Worm (Caenorhabditis elegans) whole organism, L1 larva: ENCODE data around the gene W01D2.6.

Experiments used
- C04F5.9 ChIP-seq: sonication (generic microtip); optimal IDR thresholded peaks from 2 replicates; lab custom pipeline; 2016; ENCODE audit warnings: missing genetic modification characterization, missing compliant biosample characterization
- C34B4.2 ChIP-seq: sonication (generic microtip); optimal IDR thresholded peaks from 2 replicates; lab custom pipeline; 2017; ENCODE audit warnings: mild to moderate bottlenecking, missing genetic modification characterization, missing compliant biosample characterization
- F16B12.6 ChIP-seq: fragments of 150-350 bp; optimal IDR thresholded peaks from 2 replicates; lab custom pipeline; 2014; ENCODE audit warnings: missing biosample characterization, missing genetic modification characterization
- Y116A8C.19 ChIP-seq: sonication (generic microtip); optimal IDR thresholded peaks from 2 replicates; lab custom pipeline; 2016; ENCODE audit warnings: missing compliant biosample characterization, missing genetic modification characterization, borderline replicate concordance
- aha-1 ChIP-seq: fragments of 150-350 bp; optimal IDR thresholded peaks from 2 replicates; lab custom pipeline; 2014; ENCODE audit warnings: missing biosample characterization, missing genetic modification characterization
- alr-1 ChIP-seq: fragments of 200-800 bp; sonication (Bioruptor generic); optimal IDR thresholded peaks from 2 replicates; lab custom pipeline; 2018; ENCODE audit warnings: borderline replicate concordance, mild to moderate bottlenecking, missing genetic modification characterization, missing compliant biosample characterization
- aly-2 ChIP-seq: fragments of 150-350 bp; optimal IDR thresholded peaks from 2 replicates; lab custom pipeline; 2014; ENCODE audit warnings: missing biosample characterization, missing genetic modification characterization
- ama-1 ChIP-seq: fragments of 150-350 bp; optimal IDR thresholded peaks from 2 replicates; lab custom pipeline; 2014
- ceh-8 ChIP-seq: fragments of 200-800 bp; sonication (Bioruptor generic); optimal IDR thresholded peaks from 2 replicates; lab custom pipeline; 2018; ENCODE audit warnings: mild to moderate bottlenecking, missing genetic modification characterization, moderate library complexity, missing compliant biosample characterization
- ceh-88 ChIP-seq: fragments of 200-800 bp; sonication (Bioruptor generic); IDR thresholded peaks from 2 replicates; pipeline ENCODE4 v1.3.6; 2022; ENCODE audit warnings: missing genetic modification characterization, missing compliant biosample characterization
- ces-1 ChIP-seq: fragments of 150-350 bp; optimal IDR thresholded peaks from 2 replicates; lab custom pipeline; 2014; ENCODE audit warnings: missing biosample characterization, missing genetic modification reagents, missing genetic modification characterization
- dsc-1 ChIP-seq: sonication (generic microtip); optimal IDR thresholded peaks from 2 replicates; lab custom pipeline; 2016; ENCODE audit warnings: mild to moderate bottlenecking, missing genetic modification characterization, missing compliant biosample characterization
- egl-27 ChIP-seq, 2 experiments: fragments of 150-350 bp in 1 of 2; sonication (generic microtip); optimal IDR thresholded peaks; 3 replicates each; lab custom pipeline; 2017 to 2018; ENCODE audit warnings: missing biosample characterization in 2 of 2, missing genetic modification characterization in 2 of 2, missing genetic modification reagents in 2 of 2
- fkh-10 ChIP-seq: sonication (generic microtip); optimal IDR thresholded peaks from 2 replicates; lab custom pipeline; 2017; ENCODE audit warnings: missing biosample characterization, missing genetic modification reagents, missing genetic modification characterization
- fkh-4 ChIP-seq: sonication (generic microtip); optimal IDR thresholded peaks from 2 replicates; lab custom pipeline; 2016; ENCODE audit warnings: missing compliant biosample characterization, missing genetic modification characterization, borderline replicate concordance
- fkh-8 ChIP-seq: sonication (generic microtip); optimal IDR thresholded peaks from 2 replicates; lab custom pipeline; 2016; ENCODE audit warnings: mild to moderate bottlenecking, missing genetic modification characterization, missing compliant biosample characterization
- fos-1 ChIP-seq: fragments of 150-350 bp; optimal IDR thresholded peaks from 2 replicates; lab custom pipeline; 2014; ENCODE audit warnings: missing biosample characterization, missing genetic modification characterization
- hlh-17 ChIP-seq: fragments of 200-800 bp; sonication (Bioruptor generic); optimal IDR thresholded peaks from 2 replicates; lab custom pipeline; 2018; ENCODE audit warnings: missing genetic modification characterization, mild to moderate bottlenecking, missing compliant biosample characterization, moderate library complexity, borderline replicate concordance
- hlh-4 ChIP-seq: sonication (generic microtip); optimal IDR thresholded peaks from 2 replicates; lab custom pipeline; 2016; ENCODE audit warnings: mild to moderate bottlenecking, missing genetic modification characterization, missing compliant biosample characterization
- hpl-2 ChIP-seq: fragments of 150-350 bp; optimal IDR thresholded peaks from 2 replicates; lab custom pipeline; 2014; ENCODE audit warnings: missing biosample characterization, missing genetic modification reagents, missing genetic modification characterization
- irx-1 ChIP-seq: sonication (generic microtip); optimal IDR thresholded peaks from 2 replicates; lab custom pipeline; 2016; ENCODE audit warnings: missing genetic modification characterization, missing compliant biosample characterization
- jun-1 ChIP-seq: fragments of 150-350 bp; optimal IDR thresholded peaks from 2 replicates; lab custom pipeline; 2014; ENCODE audit warnings: missing biosample characterization, missing genetic modification reagents, missing genetic modification characterization
- lin-13 ChIP-seq: fragments of 150-350 bp; optimal IDR thresholded peaks from 2 replicates; lab custom pipeline; 2014; ENCODE audit warnings: missing biosample characterization, missing genetic modification reagents, missing genetic modification characterization
- lin-14 ChIP-seq: fragments of 200-800 bp; sonication (Bioruptor generic); optimal IDR thresholded peaks from 2 replicates; lab custom pipeline; 2018; ENCODE audit warnings: mild to moderate bottlenecking, missing genetic modification characterization, moderate library complexity, missing compliant biosample characterization
- lin-15B ChIP-seq: fragments of 150-350 bp; sonication (generic microtip); optimal IDR thresholded peaks from 3 replicates; lab custom pipeline; 2014; ENCODE audit warnings: missing biosample characterization, missing genetic modification characterization
- lir-3 ChIP-seq: sonication (generic microtip); optimal IDR thresholded peaks from 2 replicates; lab custom pipeline; 2016; ENCODE audit warnings: mild to moderate bottlenecking, missing genetic modification characterization, moderate library complexity, missing compliant biosample characterization; ENCODE audit not compliant: poor library complexity
- lsy-2 ChIP-seq, 2 experiments: fragments of 150-350 bp; optimal IDR thresholded peaks; 2 replicates each; lab custom pipeline; 2014; ENCODE audit warnings: missing biosample characterization in 2 of 2, missing genetic modification characterization in 2 of 2
- mab-9 ChIP-seq: fragments of 200-800 bp; sonication (Bioruptor generic); IDR thresholded peaks from 2 replicates; pipeline ENCODE4 v1.3.6; 2022; ENCODE audit warnings: missing genetic modification reagents, missing genetic modification characterization, missing compliant biosample characterization
- mdl-1 ChIP-seq, 2 experiments: fragments of 150-350 bp; optimal IDR thresholded peaks; 2 replicates each; lab custom pipeline; 2014 to 2017; ENCODE audit warnings: missing biosample characterization in 2 of 2, missing genetic modification characterization in 2 of 2, inconsistent platforms in 1 of 2
- mef-2 ChIP-seq: fragments of 150-350 bp; optimal IDR thresholded peaks from 2 replicates; lab custom pipeline; 2014; ENCODE audit warnings: missing biosample characterization, missing genetic modification characterization
- mep-1 ChIP-seq: fragments of 150-350 bp; optimal IDR thresholded peaks from 2 replicates; lab custom pipeline; 2014; ENCODE audit warnings: missing biosample characterization, missing genetic modification characterization
- nhr-28 ChIP-seq: fragments of 150-350 bp; optimal IDR thresholded peaks from 2 replicates; lab custom pipeline; 2014; ENCODE audit warnings: missing biosample characterization, missing genetic modification characterization
- nhr-47 ChIP-seq: sonication (generic microtip); optimal IDR thresholded peaks from 2 replicates; lab custom pipeline; 2016; ENCODE audit warnings: mild to moderate bottlenecking, missing genetic modification characterization, moderate library complexity, missing compliant biosample characterization
- nhr-76 ChIP-seq: sonication (generic microtip); optimal IDR thresholded peaks from 2 replicates; lab custom pipeline; 2017; ENCODE audit warnings: missing biosample characterization, missing genetic modification characterization
- nhr-77 ChIP-seq: fragments of 150-350 bp; optimal IDR thresholded peaks from 2 replicates; lab custom pipeline; 2014; ENCODE audit warnings: missing biosample characterization, missing genetic modification characterization
- nhr-85 ChIP-seq: sonication (generic microtip); peaks from one replicate; lab custom pipeline; 2016; ENCODE audit warnings: missing genetic modification characterization, inconsistent platforms, missing compliant biosample characterization
- pqm-1 ChIP-seq: sonication (generic microtip); optimal IDR thresholded peaks from 3 replicates; lab custom pipeline; 2017; ENCODE audit warnings: missing biosample characterization, missing genetic modification characterization
- rnt-1 ChIP-seq: sonication (generic microtip); optimal IDR thresholded peaks from 2 replicates; lab custom pipeline; 2016; ENCODE audit warnings: mild to moderate bottlenecking, missing genetic modification characterization, moderate library complexity, missing compliant biosample characterization
- skn-1 ChIP-seq: fragments of 150-350 bp; optimal IDR thresholded peaks from 2 replicates; lab custom pipeline; 2014; ENCODE audit warnings: missing biosample characterization, missing genetic modification characterization
- snpc-4 ChIP-seq: fragments of 150-350 bp; optimal IDR thresholded peaks from 2 replicates; lab custom pipeline; 2014; ENCODE audit warnings: missing biosample characterization, missing genetic modification characterization
- snu-23 ChIP-seq: sonication (generic microtip); optimal IDR thresholded peaks from 2 replicates; lab custom pipeline; 2016; ENCODE audit warnings: missing genetic modification characterization, missing compliant biosample characterization
- sox-4 ChIP-seq: sonication (generic microtip); optimal IDR thresholded peaks from 2 replicates; lab custom pipeline; 2016; ENCODE audit warnings: missing genetic modification characterization, missing compliant biosample characterization
- sptf-1 ChIP-seq: fragments of 150-350 bp; optimal IDR thresholded peaks from 2 replicates; lab custom pipeline; 2014; ENCODE audit warnings: missing biosample characterization, missing genetic modification characterization
- sup-37 ChIP-seq: fragments of 200-800 bp; sonication (Bioruptor generic); optimal IDR thresholded peaks from 2 replicates; lab custom pipeline; 2018; ENCODE audit warnings: mild to moderate bottlenecking, missing genetic modification characterization, missing compliant biosample characterization
- swsn-7 ChIP-seq: sonication (generic microtip); optimal IDR thresholded peaks from 2 replicates; lab custom pipeline; 2016; ENCODE audit warnings: missing genetic modification characterization, missing compliant biosample characterization
- unc-130 ChIP-seq: fragments of 150-350 bp; optimal IDR thresholded peaks from 2 replicates; lab custom pipeline; 2017; ENCODE audit warnings: missing biosample characterization, missing genetic modification characterization, inconsistent platforms
- unc-30 ChIP-seq: sonication (generic microtip); optimal IDR thresholded peaks from 2 replicates; lab custom pipeline; 2017; ENCODE audit warnings: missing biosample characterization, missing genetic modification characterization
- xbp-1 ChIP-seq: sonication (generic microtip); optimal IDR thresholded peaks from 2 replicates; lab custom pipeline; 2016; ENCODE audit warnings: missing genetic modification characterization, missing compliant biosample characterization
- zip-4 ChIP-seq: fragments of 200-800 bp; sonication (Bioruptor generic); optimal IDR thresholded peaks from 2 replicates; lab custom pipeline; 2018; ENCODE audit warnings: mild to moderate bottlenecking, missing genetic modification characterization, moderate library complexity, missing compliant biosample characterization
- ztf-11 ChIP-seq, 2 experiments: sonication (generic microtip); optimal IDR thresholded peaks; 2 replicates each; lab custom pipeline; 2016 to 2017; ENCODE audit warnings: missing genetic modification characterization in 2 of 2, missing biosample characterization in 1 of 2, missing compliant biosample characterization in 1 of 2
- ztf-4 ChIP-seq: fragments of 150-350 bp; optimal IDR thresholded peaks from 2 replicates; lab custom pipeline; 2014; ENCODE audit warnings: missing biosample characterization, missing genetic modification characterization

Gene W01D2.6

DNA sequence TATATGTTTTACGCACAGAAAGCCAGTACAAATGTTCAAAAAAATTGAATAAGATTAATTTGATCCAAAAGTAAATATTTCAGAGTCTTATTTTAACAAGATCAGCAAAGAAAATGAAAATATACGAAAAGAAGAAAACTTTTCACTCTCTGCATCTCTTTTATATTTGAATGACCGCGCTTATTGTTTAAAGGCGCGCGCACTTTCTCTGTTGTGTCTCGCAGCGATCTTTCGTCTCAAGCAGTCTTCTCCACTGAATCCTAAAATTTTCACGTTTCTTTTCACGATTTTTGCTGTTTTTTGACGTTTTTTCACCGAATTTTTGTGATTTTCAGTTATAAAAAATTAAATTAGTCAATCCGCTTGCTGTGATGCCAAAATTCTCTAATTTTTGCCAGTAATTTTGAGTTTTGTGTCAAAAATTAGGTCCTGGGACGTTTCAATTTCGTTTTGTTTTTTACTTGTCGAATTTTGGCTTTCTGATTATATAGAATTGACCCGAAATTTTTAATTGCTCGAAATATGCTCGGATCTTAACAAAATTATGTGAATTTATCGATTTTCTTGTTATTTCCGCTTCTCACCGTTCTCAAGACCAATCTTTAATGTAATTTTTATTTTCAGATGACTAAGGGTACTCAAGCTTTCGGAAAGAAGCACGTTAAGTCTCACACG lies 6.2 kb downstream of the W01D2.6 start, which contains the start of gene W01D2.1 (continued):
- TF ChIP-seq dsc-1 (tag; lab: Kevin White, UChicago) (peak; percentile 41), sptf-1 (tag; lab: Kevin White, UChicago) (no peak), F16B12.6 (tag; lab: Kevin White, UChicago) (peak; percentile 49), hlh-17 (GFP tag; lab: Kevin White, UChicago) (no peak), mab-9 (GFP tag; lab: Robert Waterston, UW) (no peak), aly-2 (tag; lab: Kevin White, UChicago) (no peak), zip-4 (GFP tag; lab: Kevin White, UChicago) (no peak), sup-37 (GFP tag; lab: Kevin White, UChicago) (no peak), ztf-11 (tag; optimal IDR thresholded peaks at IDR 0.05; lab: Kevin White, UChicago) (no peak), C34B4.2 (tag; lab: Kevin White, UChicago) (no peak), snpc-4 (tag; lab: Kevin White, UChicago) (peak; percentile 75), nhr-28 (no peak), mef-2 (no peak), ceh-88 (no peak), xbp-1 (tag; lab: Kevin White, UChicago) (peak; percentile 66), nhr-85 (tag; lab: Kevin White, UChicago) (peak; percentile 74), ces-1 (GFP tag; lab: Kevin White, UChicago) (no peak), fkh-8 (tag; lab: Kevin White, UChicago) (peak; percentile 73), pqm-1 (tag; lab: Kevin White, UChicago) (no peak), skn-1 (tag; lab: Kevin White, UChicago) (peak; percentile 84), hpl-2 (no peak), aha-1 (tag; lab: Kevin White, UChicago) (no peak), alr-1 (no peak), fkh-10 (peak; percentile 28), lir-3 (tag; lab: Kevin White, UChicago) (no peak), unc-30 (tag; lab: Kevin White, UChicago) (no peak), lsy-2 (tag; optimal IDR thresholded peaks at IDR 0.05; lab: Kevin White, UChicago) (peak; percentile 73 to 92), snu-23 (peak; percentile 76), Y116A8C.19 (tag; lab: Kevin White, UChicago) (no peak), fkh-4 (tag; lab: Kevin White, UChicago) (no peak), mdl-1 (tag; optimal IDR thresholded peaks at IDR 0.05; lab: Kevin White, UChicago) (peak in 1 of 2 experiments; percentile 57), rnt-1 (tag; lab: Kevin White, UChicago) (peak; percentile 79), unc-130 (peak; percentile 67), lin-14 (peak; percentile 63), nhr-77 (peak; percentile 88), lin-15B (tag; lab: Kevin White, UChicago) (peak; percentile 61), nhr-76 (no peak), jun-1 (peak; percentile 29), swsn-7 (tag; lab: Kevin White, UChicago) (peak; percentile 61), egl-27 (tag; optimal IDR thresholded peaks at IDR 0.05; lab: Kevin White, UChicago) (no peak), lin-13 (GFP tag; lab: Kevin White, UChicago) (peak; percentile 62), irx-1 (tag; lab: Kevin White, UChicago) (peak; percentile 26), ceh-8 (no peak), hlh-4 (tag; lab: Kevin White, UChicago) (no peak), sox-4 (no peak), ama-1 (lab: Kevin White, UChicago) (peak; percentile 24), fos-1 (peak; percentile 62), C04F5.9 (tag; lab: Kevin White, UChicago) (no peak), ztf-4 (no peak), nhr-47 (peak; percentile 73), mep-1 (tag; lab: Kevin White, UChicago) (peak; percentile 81)
